Worm (Caenorhabditis elegans) whole organism, early embryonic: ENCODE measurements around the gene B0238.15.

Experiments used
- B0310.2 ChIP-seq: sonication (generic microtip); optimal IDR thresholded peaks from 2 replicates; lab custom pipeline; 2016; ENCODE audit warnings: mild to moderate bottlenecking, missing genetic modification characterization, missing compliant biosample characterization
- F13C5.2 ChIP-seq: sonication (generic microtip); optimal IDR thresholded peaks from 2 replicates; lab custom pipeline; 2017; ENCODE audit warnings: mild to moderate bottlenecking, missing genetic modification characterization, inconsistent platforms, missing compliant biosample characterization
- aly-1 ChIP-seq: sonication (generic microtip); optimal IDR thresholded peaks from 2 replicates; lab custom pipeline; 2016; ENCODE audit warnings: missing genetic modification characterization, missing compliant biosample characterization
- ama-1 ChIP-seq: fragments of 150-350 bp; optimal IDR thresholded peaks from 2 replicates; lab custom pipeline; 2014
- ceh-13 ChIP-seq: fragments of 200-800 bp; sonication (Bioruptor generic); optimal IDR thresholded peaks from 2 replicates; lab custom pipeline; 2018; ENCODE audit warnings: mild to moderate bottlenecking, missing genetic modification characterization, missing compliant biosample characterization
- ceh-36 ChIP-seq: sonication (generic microtip); optimal IDR thresholded peaks from 2 replicates; lab custom pipeline; 2016; ENCODE audit warnings: missing genetic modification characterization, inconsistent platforms, missing compliant biosample characterization
- ets-7 ChIP-seq: sonication (generic microtip); optimal IDR thresholded peaks from 2 replicates; lab custom pipeline; 2016; ENCODE audit warnings: missing genotype, missing genetic modification characterization, missing compliant biosample characterization
- flt-1 ChIP-seq: fragments of 200-800 bp; sonication (Bioruptor generic); IDR thresholded peaks from 2 replicates; pipeline ENCODE4 v1.3.6; 2022; ENCODE audit warnings: missing genetic modification characterization, missing compliant biosample characterization
- hmbx-1 ChIP-seq: sonication (generic microtip); optimal IDR thresholded peaks from 2 replicates; lab custom pipeline; 2016; ENCODE audit warnings: mild to moderate bottlenecking, missing genetic modification characterization, missing compliant biosample characterization
- hmg-4 ChIP-seq: fragments of 200-800 bp; sonication (Bioruptor generic); optimal IDR thresholded peaks from 2 replicates; lab custom pipeline; 2018; ENCODE audit warnings: mild to moderate bottlenecking, missing genetic modification characterization, missing compliant biosample characterization
- hnd-1 ChIP-seq: sonication (generic microtip); optimal IDR thresholded peaks from 2 replicates; lab custom pipeline; 2016; ENCODE audit warnings: missing genetic modification characterization, missing compliant biosample characterization
- pes-1 ChIP-seq: fragments of 200-800 bp; sonication (Bioruptor generic); IDR thresholded peaks from 2 replicates; pipeline ENCODE4 v1.3.6; 2022; ENCODE audit warnings: missing genetic modification reagents, missing genetic modification characterization, missing compliant biosample characterization
- scrt-1 ChIP-seq: fragments of 200-800 bp; sonication (Bioruptor generic); IDR thresholded peaks from 2 replicates; pipeline ENCODE4 v1.3.6; 2022; ENCODE audit warnings: missing genetic modification characterization, missing compliant biosample characterization
- sea-1 ChIP-seq: fragments of 200-800 bp; sonication (Bioruptor generic); conservative IDR thresholded peaks from 2 replicates; pipeline ENCODE4 v1.3.6; 2022; ENCODE audit warnings: missing genetic modification characterization, missing compliant biosample characterization
- tbx-11 ChIP-seq: fragments of 200-800 bp; sonication (Bioruptor generic); IDR thresholded peaks from 2 replicates; pipeline ENCODE4 v1.3.6; 2022; ENCODE audit warnings: missing genetic modification characterization, missing compliant biosample characterization
- tbx-37 ChIP-seq: fragments of 200-800 bp; sonication (Bioruptor generic); conservative IDR thresholded peaks from 2 replicates; pipeline ENCODE4 v1.3.6; 2022; ENCODE audit warnings: missing genetic modification reagents, missing genetic modification characterization, missing compliant biosample characterization
- tra-4 ChIP-seq: sonication (generic microtip); optimal IDR thresholded peaks from 2 replicates; lab custom pipeline; 2017; ENCODE audit warnings: missing genetic modification characterization, missing compliant biosample characterization

Gene B0238.15

DNA sequence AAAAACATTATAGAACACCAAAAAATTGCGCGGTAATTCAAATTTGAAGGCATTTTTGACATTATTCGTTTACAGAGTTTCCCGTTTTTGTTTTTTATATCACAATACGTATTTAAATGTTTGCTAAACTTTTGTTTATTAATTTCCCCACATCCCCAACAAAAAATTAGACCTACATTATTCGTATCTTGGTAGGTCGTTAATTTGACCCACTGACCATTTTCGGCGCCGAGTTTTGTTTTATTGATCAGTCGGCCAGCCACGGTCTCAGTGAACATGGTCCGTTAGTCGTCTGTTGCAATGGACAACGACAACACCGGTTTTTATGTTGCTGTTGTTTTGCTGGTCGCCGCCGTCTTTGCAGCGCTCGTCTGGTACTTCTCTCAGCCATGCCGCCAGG is at the start of gene B0238.15:
TSS of gene B0238.15 (plus strand) at position 301 of the 400 bp plus-strand sequence.
- no peak for TF ChIP-seq ceh-36
- no peak for TF ChIP-seq hnd-1
- TF ChIP-seq ceh-13, result no peak
- no peak for TF ChIP-seq tbx-11
- no peak for TF ChIP-seq hmbx-1 (tag; lab: Kevin White, UChicago)
- no peak for TF ChIP-seq aly-1 (tag; lab: Kevin White, UChicago)
- no peak for TF ChIP-seq B0310.2
- TF ChIP-seq ama-1 (lab: Kevin White, UChicago), result no peak
- TF ChIP-seq pes-1 (GFP tag; lab: Robert Waterston, UW), result no peak
- no peak for TF ChIP-seq sea-1 (GFP tag; lab: Robert Waterston, UW)
- TF ChIP-seq flt-1 (GFP tag; lab: Robert Waterston, UW), result no peak
- TF ChIP-seq scrt-1 (GFP tag; lab: Robert Waterston, UW), result no peak
- no peak for TF ChIP-seq F13C5.2
- no peak for TF ChIP-seq ets-7
- TF ChIP-seq hmg-4, result no peak
- TF ChIP-seq tbx-37 (GFP tag; lab: Robert Waterston, UW), result no peak
- TF ChIP-seq tra-4, result no peak

ce11 chrV:5192501-5192900 is 47.5 kb upstream of the B0238.15 start, which contains the start of gene C03A7.13:
Gene C03A7.13, minus strand, starts transcription at chrV:5192543.
- TF ChIP-seq ets-7, result no peak
- TF ChIP-seq pes-1 (GFP tag; lab: Robert Waterston, UW), result no peak
- TF ChIP-seq hmbx-1 (tag; lab: Kevin White, UChicago), result no peak
- TF ChIP-seq tbx-37 (GFP tag; lab: Robert Waterston, UW), result no peak

ce11 chrV:5194508-5194907 is 45.5 kb upstream of the B0238.15 start, which contains the start of gene abu-8:
Gene abu-8, minus strand, starts transcription at chrV:5194608.
- TF ChIP-seq scrt-1 (GFP tag; lab: Robert Waterston, UW) (no peak), pes-1 (GFP tag; lab: Robert Waterston, UW) (no peak), aly-1 (tag; lab: Kevin White, UChicago) (no peak), tbx-11 (no peak), hmbx-1 (tag; lab: Kevin White, UChicago) (no peak), F13C5.2 (no peak), ceh-13 (no peak), hmg-4 (no peak), tra-4 (no peak), tbx-37 (GFP tag; lab: Robert Waterston, UW) (no peak), ceh-36 (no peak), hnd-1 (no peak), sea-1 (GFP tag; lab: Robert Waterston, UW) (no peak), ama-1 (lab: Kevin White, UChicago) (no peak), flt-1 (GFP tag; lab: Robert Waterston, UW) (no peak), ets-7 (no peak), B0310.2 (no peak)

DNA sequence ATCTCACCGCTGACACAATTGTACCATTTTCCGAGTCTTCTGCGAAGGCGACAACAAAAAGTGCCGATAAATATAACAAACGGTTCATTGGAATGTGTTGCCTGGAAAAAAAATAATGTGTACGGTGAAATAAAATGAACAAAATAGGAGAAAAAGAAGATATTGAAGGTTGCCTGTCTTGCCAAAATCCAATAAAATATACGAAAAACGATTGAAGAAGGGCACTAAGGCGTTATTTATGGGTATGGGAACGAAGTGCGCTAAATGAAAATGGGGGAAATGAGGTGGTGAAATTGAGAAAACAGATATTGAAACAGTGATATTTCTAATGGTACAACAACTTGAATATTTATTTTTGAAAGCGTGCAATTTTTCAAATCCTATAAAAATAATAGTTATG is 41.8 kb upstream of the B0238.15 start, which contains the start of gene Y47A7.2:
TSS of gene Y47A7.2 (minus strand) at position 101 of the 400 bp plus-strand sequence.
- no peak for TF ChIP-seq ama-1 (lab: Kevin White, UChicago)
- TF ChIP-seq hmg-4, result no peak
- TF ChIP-seq tbx-11, result no peak
- TF ChIP-seq hmbx-1 (tag; lab: Kevin White, UChicago), result no peak
- no peak for TF ChIP-seq F13C5.2
- no peak for TF ChIP-seq ets-7

ce11 chrV:5200188-5200587 is 39.8 kb upstream of the B0238.15 start:
- no peak for TF ChIP-seq hmg-4
- TF ChIP-seq tbx-11, result no peak
- no peak for TF ChIP-seq ets-7
- TF ChIP-seq aly-1 (tag; lab: Kevin White, UChicago), result no peak
- no peak for TF ChIP-seq hnd-1
- TF ChIP-seq flt-1 (GFP tag; lab: Robert Waterston, UW), result no peak
- no peak for TF ChIP-seq ceh-13
- TF ChIP-seq B0310.2, result no peak
- TF ChIP-seq tra-4, result no peak
- no peak for TF ChIP-seq scrt-1 (GFP tag; lab: Robert Waterston, UW)
- TF ChIP-seq ama-1 (lab: Kevin White, UChicago), result no peak
- TF ChIP-seq hmbx-1 (tag; lab: Kevin White, UChicago), result no peak
- no peak for TF ChIP-seq tbx-37 (GFP tag; lab: Robert Waterston, UW)
- TF ChIP-seq pes-1 (GFP tag; lab: Robert Waterston, UW), result no peak
- TF ChIP-seq sea-1 (GFP tag; lab: Robert Waterston, UW), result no peak
- no peak for TF ChIP-seq ceh-36
- TF ChIP-seq F13C5.2, result no peak

DNA sequence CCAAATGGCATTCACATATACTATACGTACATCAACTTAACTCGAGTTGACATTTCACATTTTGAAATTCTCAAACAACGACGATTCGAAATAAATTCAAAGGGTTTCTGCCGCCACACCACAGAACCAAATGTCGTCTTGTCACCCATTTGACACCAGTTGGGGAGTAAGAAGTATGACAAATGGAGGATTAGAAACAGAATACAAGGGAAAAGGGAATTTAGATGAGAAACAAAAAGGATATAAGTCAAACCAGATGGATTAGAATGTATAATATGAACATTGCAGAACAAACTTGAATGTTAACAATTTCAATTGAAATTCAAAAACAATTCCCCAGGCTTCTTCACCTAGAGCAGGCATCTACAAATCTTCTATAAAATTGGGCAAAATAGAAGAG is 38.3 kb upstream of the B0238.15 start:
- TF ChIP-seq hnd-1 (no peak), F13C5.2 (no peak), pes-1 (GFP tag; lab: Robert Waterston, UW) (no peak), ets-7 (no peak), ceh-36 (no peak), scrt-1 (GFP tag; lab: Robert Waterston, UW) (no peak), hmg-4 (no peak), ceh-13 (no peak), tra-4 (no peak), flt-1 (GFP tag; lab: Robert Waterston, UW) (no peak), tbx-37 (GFP tag; lab: Robert Waterston, UW) (no peak), aly-1 (tag; lab: Kevin White, UChicago) (no peak), ama-1 (lab: Kevin White, UChicago) (no peak)

DNA sequence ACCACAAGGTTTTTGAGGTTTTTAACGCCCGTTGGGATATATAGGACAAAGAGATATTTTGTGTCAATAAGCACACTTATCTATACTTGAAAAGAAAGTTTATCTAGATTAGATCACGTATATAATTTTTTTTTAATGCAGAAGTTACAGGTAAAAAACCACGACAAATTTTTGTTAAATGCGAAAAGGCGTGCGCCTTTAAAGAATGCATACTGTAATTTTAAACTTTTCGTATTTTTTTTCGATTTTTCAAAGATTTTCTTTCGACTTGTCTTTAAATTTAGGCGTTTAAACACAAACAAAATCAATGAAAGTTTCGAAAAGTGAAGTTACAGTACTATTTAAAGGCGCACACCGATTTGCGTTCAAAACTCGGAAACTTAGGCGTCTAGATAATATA is 36.4 kb upstream of the B0238.15 start:
- TF ChIP-seq sea-1 (GFP tag; lab: Robert Waterston, UW) (no peak), F13C5.2 (no peak), tbx-11 (no peak), ceh-36 (no peak), ama-1 (lab: Kevin White, UChicago) (no peak), hnd-1 (no peak), tra-4 (no peak), ets-7 (no peak), flt-1 (GFP tag; lab: Robert Waterston, UW) (no peak), aly-1 (tag; lab: Kevin White, UChicago) (no peak), B0310.2 (no peak), hmbx-1 (tag; lab: Kevin White, UChicago) (no peak), scrt-1 (GFP tag; lab: Robert Waterston, UW) (no peak), hmg-4 (no peak), pes-1 (GFP tag; lab: Robert Waterston, UW) (no peak), tbx-37 (GFP tag; lab: Robert Waterston, UW) (no peak), ceh-13 (no peak)

ce11 chrV:5204127-5204526 is 35.9 kb upstream of the B0238.15 start, which contains the start of gene ttc-37:
Gene ttc-37, plus strand, starts transcription at chrV:5204475.
- TF ChIP-seq ceh-13 (no peak), ceh-36 (no peak), sea-1 (GFP tag; lab: Robert Waterston, UW) (no peak), tra-4 (no peak), hnd-1 (no peak)
